Worm (Caenorhabditis elegans) whole organism, L4/young adult: ENCODE data around the gene Y54G9A.7.

ENCODE experiments used
- W03F9.2 ChIP-seq: fragments of 150-350 bp; optimal IDR thresholded peaks from 2 replicates; lab custom pipeline; 2014; ENCODE audit warnings: missing biosample characterization, missing genetic modification characterization
- dao-5 ChIP-seq: sonication (generic microtip); optimal IDR thresholded peaks from 2 replicates; lab custom pipeline; 2016; ENCODE audit warnings: missing genotype, missing genetic modification characterization, moderate library complexity, missing compliant biosample characterization
- him-1 ChIP-seq: sonication (generic microtip); optimal IDR thresholded peaks from 2 replicates; lab custom pipeline; 2016; ENCODE audit warnings: missing genotype, missing genetic modification reagents, missing genetic modification characterization, missing compliant biosample characterization

The Y54G9A.7 gene

ce11 chrII:13697691-13698090, 27.9 kb downstream of the Y54G9A.7 start:
- no peak for TF ChIP-seq W03F9.2 (tag; lab: Kevin White, UChicago)

- TF ChIP-seq dao-5 (tag; lab: Kevin White, UChicago) (no peak), W03F9.2 (tag; lab: Kevin White, UChicago) (no peak), him-1 (tag; lab: Kevin White, UChicago) (no peak)
Observed at ce11 chrII:13695343-13696332, 30.0 kb downstream of the Y54G9A.7 start, which contains the start of gene kqt-3. kqt-3 (plus strand) TSS chrII:13696282.

- TF ChIP-seq him-1 (tag; lab: Kevin White, UChicago) (no peak), W03F9.2 (tag; lab: Kevin White, UChicago) (no peak), dao-5 (tag; lab: Kevin White, UChicago) (no peak)
Observed at ce11 chrII:13694712-13695111, 30.9 kb downstream of the Y54G9A.7 start, which contains the start of gene rpoa-1. rpoa-1 (minus strand) TSS chrII:13694795.

- no peak for TF ChIP-seq him-1 (tag; lab: Kevin White, UChicago)
Observed at ce11 chrII:13685581-13685980, 40.0 kb downstream of the Y54G9A.7 start.

- TF ChIP-seq him-1 (tag; lab: Kevin White, UChicago) = no peak
Observed at ce11 chrII:13681063-13681462, 44.5 kb downstream of the Y54G9A.7 start.

ce11 chrII:13679775-13680320, 45.8 kb downstream of the Y54G9A.7 start:
- TF ChIP-seq him-1 (tag; lab: Kevin White, UChicago) = no peak
- no peak for TF ChIP-seq dao-5 (tag; lab: Kevin White, UChicago)
- no peak for TF ChIP-seq W03F9.2 (tag; lab: Kevin White, UChicago)

- TF ChIP-seq dao-5 (tag; lab: Kevin White, UChicago) (no peak), W03F9.2 (tag; lab: Kevin White, UChicago) (no peak), him-1 (tag; lab: Kevin White, UChicago) (no peak)
Observed at ce11 chrII:13678555-13679119, 47.0 kb downstream of the Y54G9A.7 start.

- TF ChIP-seq dao-5 (tag; lab: Kevin White, UChicago) (no peak), W03F9.2 (tag; lab: Kevin White, UChicago) (no peak), him-1 (tag; lab: Kevin White, UChicago) (no peak)
Observed at ce11 chrII:13677927-13678326, 47.7 kb downstream of the Y54G9A.7 start.

ce11 chrII:13675212-13675611, 50.4 kb downstream of the Y54G9A.7 start:
- TF ChIP-seq W03F9.2 (tag; lab: Kevin White, UChicago) (no peak), him-1 (tag; lab: Kevin White, UChicago) (no peak), dao-5 (tag; lab: Kevin White, UChicago) (no peak)
